Worm (Caenorhabditis elegans) whole organism, L1 larva: Measurements from ENCODE around the gene cyh-1.

Experiments
- elt-3 ChIP-seq, 6 experiments: fragments of 150-350 bp in 1 of 6; sonication (generic microtip); optimal IDR thresholded peaks; 2 replicates each; lab custom pipeline; 2017 to 2018; ENCODE audit warnings: missing biosample characterization in 6 of 6, missing genetic modification characterization in 6 of 6, inconsistent platforms in 1 of 6
- lin-13 ChIP-seq: fragments of 150-350 bp; optimal IDR thresholded peaks from 2 replicates; lab custom pipeline; 2014; ENCODE audit warnings: missing biosample characterization, missing genetic modification reagents, missing genetic modification characterization
- lin-15B ChIP-seq: fragments of 150-350 bp; sonication (generic microtip); optimal IDR thresholded peaks from 3 replicates; lab custom pipeline; 2014; ENCODE audit warnings: missing biosample characterization, missing genetic modification characterization
- nhr-19 ChIP-seq: fragments of 200-800 bp; sonication (Bioruptor generic); conservative IDR thresholded peaks from 2 replicates; pipeline ENCODE4 v1.3.6; 2022; ENCODE audit warnings: missing genetic modification characterization, missing compliant biosample characterization

DNA sequence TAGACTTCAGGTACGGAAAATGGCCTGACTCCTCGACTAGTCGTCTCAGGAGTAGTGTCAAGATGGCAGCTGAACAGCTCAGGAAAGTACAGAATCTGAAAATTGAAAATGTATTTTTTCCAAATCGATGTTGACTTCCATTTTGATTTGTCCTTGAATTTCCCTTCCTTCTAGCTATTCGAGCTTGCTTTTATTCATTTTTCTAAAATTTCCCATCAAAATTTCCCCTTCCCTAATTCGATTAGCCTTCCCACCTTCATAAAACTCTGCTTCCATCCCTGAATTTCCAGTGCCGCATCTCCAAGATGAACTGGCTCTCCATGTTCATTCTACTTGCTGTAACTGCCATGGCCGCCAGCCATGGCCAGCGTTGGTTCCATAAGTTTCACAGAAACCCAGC is 32.0 kb upstream of the cyh-1 start, which contains the start of gene Y49F6B.6:
- no peak for TF ChIP-seq nhr-19 (GFP tag; lab: Robert Waterston, UW)
- TF ChIP-seq lin-13 (GFP tag; lab: Kevin White, UChicago) = no peak
- no peak for TF ChIP-seq elt-3 (tag; optimal IDR thresholded peaks at IDR 0.05; lab: Kevin White, UChicago)
- no peak for TF ChIP-seq lin-15B
